Worm (Caenorhabditis elegans): ENCODE measurements around the gene efhd-1.

ce11 chrII:14214109-14214508, 35.5 kb downstream of the efhd-1 start, which contains the start of gene Y48B6A.10:
- no peak for TF ChIP-seq zim-3 (tag; optimal IDR thresholded peaks at IDR 0.05)
- TF ChIP-seq ceh-58 (GFP tag; IDR thresholded peaks at IDR 0.05): no peak
- no peak for TF ChIP-seq snpc-4 (GFP tag; optimal IDR thresholded peaks at IDR 0.05)
- TF ChIP-seq snpc-4 (tag; optimal IDR thresholded peaks at IDR 0.05): no peak
- no peak for TF ChIP-seq B0336.3 (GFP tag; IDR thresholded peaks at IDR 0.05)
- no peak for TF ChIP-seq hmg-1.2 (GFP tag; IDR thresholded peaks at IDR 0.05)
- no peak for TF ChIP-seq B0019.2 (GFP tag; conservative IDR thresholded peaks at IDR 0.05)
- no peak for TF ChIP-seq Y53G8AR.9 (GFP tag; conservative IDR thresholded peaks at IDR 0.05)
- no peak for TF ChIP-seq nhr-90 (tag; optimal IDR thresholded peaks at IDR 0.05)
- TF ChIP-seq hsf-1 (GFP tag; IDR thresholded peaks at IDR 0.05): no peak
- no peak for TF ChIP-seq F55B11.4 (tag; optimal IDR thresholded peaks at IDR 0.05; ENCODE audit: borderline replicate concordance, insufficient read depth)
- no peak for TF ChIP-seq dpl-1 (GFP tag; optimal IDR thresholded peaks at IDR 0.05)

All from whole organism, young adult.